Fruit fly (Drosophila melanogaster) whole organism, embryonic: Measurements from ENCODE around the gene acj6.
A peak's percentile ranks its signal among the peaks of the same experiment; 100 is the strongest.

ENCODE experiments used
- Adf1 ChIP-seq: fragments of 200-800 bp; sonication (Bioruptor generic); IDR thresholded peaks from 2 replicates; pipeline ENCODE4 v1.3.6; 2022; ENCODE audit warnings: missing biosample characterization, missing genetic modification characterization
- Atf3 ChIP-seq: fragments of 200-800 bp; sonication (Bioruptor generic); optimal IDR thresholded peaks from 3 replicates; lab custom pipeline; 2016; ENCODE audit warnings: missing biosample characterization, missing genetic modification characterization
- B-H2 ChIP-seq: fragments of 200-800 bp; sonication (Bioruptor generic); optimal IDR thresholded peaks from 2 replicates; lab custom pipeline; 2018; ENCODE audit warnings: missing biosample characterization, mild to moderate bottlenecking, missing genetic modification characterization
- CG10462 ChIP-seq: fragments of 200-800 bp; sonication (Bioruptor generic); optimal IDR thresholded peaks from 2 replicates; lab custom pipeline; 2016; ENCODE audit warnings: missing biosample characterization, missing genetic modification characterization
- CG10543 ChIP-seq: fragments of 200-800 bp; sonication (Bioruptor generic); optimal IDR thresholded peaks from 3 replicates; lab custom pipeline; 2017; ENCODE audit warnings: missing biosample characterization, mild to moderate bottlenecking, missing genetic modification characterization, moderate library complexity
- CG12769 ChIP-seq: fragments of 200-800 bp; sonication (Bioruptor generic); optimal IDR thresholded peaks from 2 replicates; lab custom pipeline; 2019; ENCODE audit warnings: missing biosample characterization, mild to moderate bottlenecking, missing genetic modification characterization, moderate library complexity
- CG13296 ChIP-seq: fragments of 200-800 bp; sonication (Bioruptor generic); optimal IDR thresholded peaks from 3 replicates; lab custom pipeline; 2018; ENCODE audit warnings: missing biosample characterization, mild to moderate bottlenecking, missing genetic modification characterization
- CG15601 ChIP-seq: fragments of 200-800 bp; sonication (Bioruptor generic); optimal IDR thresholded peaks from 3 replicates; lab custom pipeline; 2019; ENCODE audit warnings: missing biosample characterization, mild to moderate bottlenecking, missing genetic modification characterization, moderate library complexity
- CG16863 ChIP-seq: fragments of 200-800 bp; sonication (Bioruptor generic); optimal IDR thresholded peaks from 3 replicates; lab custom pipeline; 2016; ENCODE audit warnings: missing biosample characterization, missing genetic modification characterization
- CG18476 ChIP-seq: fragments of 200-800 bp; sonication (Bioruptor generic); optimal IDR thresholded peaks from 2 replicates; lab custom pipeline; 2016; ENCODE audit warnings: missing biosample characterization, mild to moderate bottlenecking, missing genetic modification characterization
- CG3163 ChIP-seq: fragments of 200-800 bp; sonication (Bioruptor generic); optimal IDR thresholded peaks from 3 replicates; lab custom pipeline; 2016; ENCODE audit warnings: missing biosample characterization, missing genetic modification characterization
- CG42726 ChIP-seq: fragments of 200-800 bp; sonication (Bioruptor generic); IDR thresholded peaks from 2 replicates; pipeline ENCODE4 v1.3.6; 2022; ENCODE audit warnings: missing biosample characterization, missing genetic modification characterization; ENCODE audit not compliant: partially characterized antibody
- CG8290 ChIP-seq, 3 experiments: fragments of 200-800 bp; sonication (Bioruptor generic); optimal IDR thresholded peaks; 2 replicates each; lab custom pipeline; 2016 to 2019; ENCODE audit warnings: missing biosample characterization in 3 of 3, missing genetic modification characterization in 3 of 3, mild to moderate bottlenecking in 2 of 3, moderate library complexity in 1 of 3
- Dad ChIP-seq: fragments of 200-800 bp; sonication (Bioruptor generic); optimal IDR thresholded peaks from 3 replicates; lab custom pipeline; 2016; ENCODE audit warnings: missing biosample characterization, missing genetic modification characterization
- Dbx ChIP-seq: fragments of 200-800 bp; sonication (Bioruptor generic); IDR thresholded peaks from 3 replicates; pipeline ENCODE4 v1.3.6; 2022; ENCODE audit warnings: missing biosample characterization, missing genetic modification characterization
- Deaf1 ChIP-seq: fragments of 200-800 bp; optimal IDR thresholded peaks from 3 replicates; lab custom pipeline; 2019; ENCODE audit warnings: missing biosample characterization, mild to moderate bottlenecking, missing genetic modification characterization, moderate library complexity
- HmgZ ChIP-seq: fragments of 200-800 bp; sonication (Bioruptor generic); optimal IDR thresholded peaks from 2 replicates; lab custom pipeline; 2018; ENCODE audit warnings: missing biosample characterization, mild to moderate bottlenecking, missing genetic modification characterization
- Lim3 ChIP-seq: fragments of 200-800 bp; sonication (Bioruptor generic); IDR thresholded peaks from 2 replicates; pipeline ENCODE4 v1.3.6; 2022; ENCODE audit warnings: missing biosample characterization, missing genetic modification characterization
- Med ChIP-seq: fragments of 200-800 bp; sonication (Bioruptor generic); peaks from one replicate; lab custom pipeline; 2016; ENCODE audit warnings: missing biosample characterization, missing genetic modification characterization, mild to moderate bottlenecking, inconsistent platforms, moderate library complexity
- Mes4 ChIP-seq: fragments of 200-800 bp; sonication (Bioruptor generic); optimal IDR thresholded peaks from 2 replicates; lab custom pipeline; 2016; ENCODE audit warnings: missing biosample characterization, missing genetic modification characterization
- Rfx ChIP-seq: fragments of 200-800 bp; sonication (Bioruptor generic); IDR thresholded peaks from 2 replicates; pipeline ENCODE4 v1.3.6; 2022; ENCODE audit warnings: missing biosample characterization, missing genetic modification characterization
- Trl ChIP-seq, 3 experiments: fragments of >200 bp in 2 of 3; fragments of 200-800 bp in 1 of 3; sonication (Bioruptor generic) in 1 of 3; optimal IDR thresholded peaks; 2 replicates in 1 of 3; 3 replicates in 2 of 3; lab custom pipeline; 2016 to 2017; ENCODE audit warnings: missing biosample characterization in 1 of 3, missing genetic modification characterization in 1 of 3
- ato ChIP-seq: fragments of 200-800 bp; sonication (Bioruptor generic); IDR thresholded peaks from 2 replicates; pipeline ENCODE4 v1.3.6; 2022; ENCODE audit warnings: missing biosample characterization, missing genetic modification characterization; ENCODE audit not compliant: partially characterized antibody
- bigmax ChIP-seq: fragments of 200-800 bp; sonication (Bioruptor generic); optimal IDR thresholded peaks from 2 replicates; lab custom pipeline; 2018; ENCODE audit warnings: missing biosample characterization, mild to moderate bottlenecking, missing genetic modification characterization
- chinmo ChIP-seq: fragments of 200-800 bp; sonication (Bioruptor generic); IDR thresholded peaks from 4 replicates; pipeline ENCODE4 v1.3.6; 2022; ENCODE audit warnings: missing biosample characterization, missing genetic modification characterization; ENCODE audit not compliant: partially characterized antibody
- chn ChIP-seq: fragments of 200-800 bp; sonication (Bioruptor generic); optimal IDR thresholded peaks from 2 replicates; lab custom pipeline; 2016; ENCODE audit warnings: missing biosample characterization, missing genetic modification characterization
- crol ChIP-seq: fragments of 200-800 bp; sonication (Bioruptor generic); IDR thresholded peaks from 2 replicates; pipeline ENCODE4 v1.3.6; 2022; ENCODE audit warnings: missing biosample characterization, missing genetic modification characterization
- dimm ChIP-seq: fragments of 200-800 bp; sonication (Bioruptor generic); IDR thresholded peaks from 2 replicates; pipeline ENCODE4 v1.3.6; 2022; ENCODE audit warnings: missing biosample characterization, missing genetic modification characterization
- gce ChIP-seq: fragments of 200-800 bp; sonication (Bioruptor generic); IDR thresholded peaks from 3 replicates; pipeline ENCODE4 v1.3.6; 2022; ENCODE audit warnings: missing biosample characterization, missing genetic modification characterization
- kni ChIP-seq: fragments of 200-800 bp; sonication (Bioruptor generic); optimal IDR thresholded peaks from 3 replicates; lab custom pipeline; 2017; ENCODE audit warnings: mild to moderate bottlenecking, missing biosample characterization, missing genetic modification reagents, missing genetic modification characterization
- sd ChIP-seq: fragments of 200-800 bp; sonication (Bioruptor generic); optimal IDR thresholded peaks from 3 replicates; lab custom pipeline; 2018; ENCODE audit warnings: missing biosample characterization, mild to moderate bottlenecking, missing genetic modification characterization, moderate library complexity
- stwl ChIP-seq: fragments of 200-800 bp; sonication (Bioruptor generic); optimal IDR thresholded peaks from 3 replicates; lab custom pipeline; 2018; ENCODE audit warnings: missing biosample characterization, mild to moderate bottlenecking, missing genetic modification characterization, moderate library complexity
- sug ChIP-seq: fragments of 200-800 bp; optimal IDR thresholded peaks from 2 replicates; lab custom pipeline; 2019; ENCODE audit warnings: missing biosample characterization, mild to moderate bottlenecking, missing genetic modification characterization, moderate library complexity
- wor ChIP-seq: fragments of 200-800 bp; sonication (Bioruptor generic); IDR thresholded peaks from 2 replicates; pipeline ENCODE4 v1.3.6; 2022; ENCODE audit warnings: missing biosample characterization, missing genetic modification characterization

The acj6 gene

DNA sequence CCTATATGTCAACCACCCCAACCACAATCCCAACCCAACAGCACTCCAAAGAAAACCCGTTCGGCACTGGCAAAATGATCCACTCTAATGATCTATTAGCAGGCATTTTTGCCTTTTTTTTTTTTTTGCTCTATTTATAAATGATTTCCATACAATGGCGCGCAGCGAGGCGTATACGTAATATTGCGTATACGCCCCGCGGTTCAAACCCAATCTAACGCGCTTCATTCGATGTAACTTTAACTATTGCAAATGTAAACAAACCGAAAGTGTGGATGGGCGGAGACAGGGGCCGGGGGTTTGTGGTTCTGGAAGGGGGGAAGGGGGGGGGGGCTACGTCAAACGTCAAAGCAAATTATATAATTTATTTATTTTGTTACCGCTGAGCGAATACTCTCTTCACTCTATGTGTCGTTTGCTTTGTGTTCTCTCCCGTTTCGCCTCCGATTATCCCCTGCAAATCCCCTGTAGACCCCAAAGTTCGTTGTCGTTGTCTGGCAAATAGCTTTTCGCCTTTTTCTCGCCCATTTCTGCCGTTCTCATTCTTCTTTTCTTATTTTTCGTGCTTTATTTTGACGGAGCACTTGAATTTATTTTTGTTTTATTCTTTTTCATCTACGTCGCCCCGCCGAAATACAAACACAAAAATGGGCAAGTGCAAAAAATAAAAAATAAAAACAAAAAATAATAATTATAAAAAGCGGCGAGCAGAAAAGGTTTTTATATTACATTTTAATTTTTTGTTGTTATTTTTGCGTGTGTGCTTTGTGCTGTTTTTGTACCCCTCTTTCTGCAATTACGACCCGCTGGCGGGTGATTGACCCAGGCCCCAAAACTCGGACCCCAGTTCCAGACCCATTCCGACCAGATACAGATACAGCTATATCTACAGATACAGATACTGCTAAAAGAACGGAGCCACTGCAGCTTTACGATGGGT is 75.4 kb downstream of the acj6 start (continued):
- TF ChIP-seq CG12769 (tag; lab: Kevin White, UChicago) (peak; percentile 36), ato (GFP tag; lab: Robert Waterston, UW) (no peak)

DNA sequence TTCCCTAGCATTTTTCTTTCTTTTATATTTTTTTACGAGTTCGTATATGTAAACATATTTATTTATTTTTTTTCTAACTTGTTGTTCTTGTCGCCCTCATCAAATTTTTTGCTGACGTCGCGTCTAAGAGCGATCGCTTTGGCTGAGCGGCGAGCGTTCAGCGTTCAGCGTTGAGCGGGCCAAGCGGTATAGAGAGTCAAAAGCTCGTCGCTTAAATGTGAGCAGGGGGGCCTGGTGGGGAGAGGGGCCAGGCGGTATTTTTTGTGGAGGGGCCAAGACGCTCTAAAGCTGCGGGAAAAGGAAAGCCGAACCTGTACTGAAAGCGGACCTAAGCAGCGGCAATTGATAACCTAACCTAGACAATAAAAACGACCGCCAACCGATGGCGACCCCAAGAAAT is 77.7 kb downstream of the acj6 start:
- TF ChIP-seq chn (no peak), CG10543 (GFP tag; lab: Kevin White, UChicago) (peak; percentile 10), CG42726 (GFP tag; lab: Robert Waterston, UW) (0 out of 2 replicates have a peak, but pooled peaks have one; percentile 33), CG3163 (GFP tag; lab: Kevin White, UChicago) (no peak), Rfx (GFP tag; lab: Robert Waterston, UW) (0 out of 2 replicates have a peak, but pooled peaks have one; percentile 12), CG13296 (GFP tag; lab: Kevin White, UChicago) (no peak), chinmo (GFP tag; lab: Robert Waterston, UW) (peak; percentile 66; the same call in 1 of the 4 replicates), stwl (tag; lab: Kevin White, UChicago) (no peak), Deaf1 (tag; lab: Kevin White, UChicago) (peak; percentile 27), Atf3 (GFP tag; lab: Kevin White, UChicago) (no peak), HmgZ (tag; lab: Kevin White, UChicago) (peak; percentile 17), sug (peak; percentile 59), bigmax (GFP tag; lab: Kevin White, UChicago) (peak; percentile 61), CG8290 (GFP tag; optimal IDR thresholded peaks at IDR 0.05; lab: Kevin White, UChicago) (no peak), CG8290 (tag; optimal IDR thresholded peaks at IDR 0.05; lab: Kevin White, UChicago) (peak in 1 of 2 experiments; percentile 15), B-H2 (peak; percentile 23), crol (GFP tag; lab: Robert Waterston, UW) (peak; percentile 93), kni (GFP tag; lab: Kevin White, UChicago) (no peak), CG10462 (GFP tag; lab: Kevin White, UChicago) (no peak), CG12769 (tag; lab: Kevin White, UChicago) (peak; percentile 72), Adf1 (peak; percentile 56; the same call in 1 of the 2 replicates), Lim3 (GFP tag; lab: Robert Waterston, UW) (no peak), dimm (GFP tag; lab: Robert Waterston, UW) (no peak), Dad (GFP tag; lab: Kevin White, UChicago) (no peak), CG18476 (GFP tag; lab: Kevin White, UChicago) (no peak), CG15601 (tag; lab: Kevin White, UChicago) (no peak), sd (tag; lab: Kevin White, UChicago) (peak; percentile 23), gce (GFP tag; lab: Robert Waterston, UW) (0 out of 3 replicates have a peak, but pooled peaks have one; percentile 6), Trl (optimal IDR thresholded peaks at IDR 0.05; lab: Kevin White, UChicago) (peak; percentile 26 to 58), Trl (GFP tag; optimal IDR thresholded peaks at IDR 0.05; lab: Kevin White, UChicago) (no peak), Med (GFP tag; lab: Kevin White, UChicago) (peak; percentile 61), Mes4 (GFP tag; lab: Kevin White, UChicago) (no peak), CG16863 (GFP tag; lab: Kevin White, UChicago) (no peak), wor (GFP tag; lab: Robert Waterston, UW) (no peak), Dbx (0 out of 3 replicates have a peak, but pooled peaks have one; percentile 31)
